Worm (Caenorhabditis elegans) whole organism, early embryonic: ENCODE measurements around the gene C15H9.4.

Experiments
- B0310.2 ChIP-seq: sonication (generic microtip); optimal IDR thresholded peaks from 2 replicates; lab custom pipeline; 2016; ENCODE audit warnings: mild to moderate bottlenecking, missing genetic modification characterization, missing compliant biosample characterization
- F13C5.2 ChIP-seq: sonication (generic microtip); optimal IDR thresholded peaks from 2 replicates; lab custom pipeline; 2017; ENCODE audit warnings: mild to moderate bottlenecking, missing genetic modification characterization, inconsistent platforms, missing compliant biosample characterization
- aly-1 ChIP-seq: sonication (generic microtip); optimal IDR thresholded peaks from 2 replicates; lab custom pipeline; 2016; ENCODE audit warnings: missing genetic modification characterization, missing compliant biosample characterization
- ama-1 ChIP-seq: fragments of 150-350 bp; optimal IDR thresholded peaks from 2 replicates; lab custom pipeline; 2014
- ceh-13 ChIP-seq: fragments of 200-800 bp; sonication (Bioruptor generic); optimal IDR thresholded peaks from 2 replicates; lab custom pipeline; 2018; ENCODE audit warnings: mild to moderate bottlenecking, missing genetic modification characterization, missing compliant biosample characterization
- ceh-36 ChIP-seq: sonication (generic microtip); optimal IDR thresholded peaks from 2 replicates; lab custom pipeline; 2016; ENCODE audit warnings: missing genetic modification characterization, inconsistent platforms, missing compliant biosample characterization
- ets-7 ChIP-seq: sonication (generic microtip); optimal IDR thresholded peaks from 2 replicates; lab custom pipeline; 2016; ENCODE audit warnings: missing genotype, missing genetic modification characterization, missing compliant biosample characterization
- flt-1 ChIP-seq: fragments of 200-800 bp; sonication (Bioruptor generic); IDR thresholded peaks from 2 replicates; pipeline ENCODE4 v1.3.6; 2022; ENCODE audit warnings: missing genetic modification characterization, missing compliant biosample characterization
- hmbx-1 ChIP-seq: sonication (generic microtip); optimal IDR thresholded peaks from 2 replicates; lab custom pipeline; 2016; ENCODE audit warnings: mild to moderate bottlenecking, missing genetic modification characterization, missing compliant biosample characterization
- hmg-4 ChIP-seq: fragments of 200-800 bp; sonication (Bioruptor generic); optimal IDR thresholded peaks from 2 replicates; lab custom pipeline; 2018; ENCODE audit warnings: mild to moderate bottlenecking, missing genetic modification characterization, missing compliant biosample characterization
- hnd-1 ChIP-seq: sonication (generic microtip); optimal IDR thresholded peaks from 2 replicates; lab custom pipeline; 2016; ENCODE audit warnings: missing genetic modification characterization, missing compliant biosample characterization
- pes-1 ChIP-seq: fragments of 200-800 bp; sonication (Bioruptor generic); IDR thresholded peaks from 2 replicates; pipeline ENCODE4 v1.3.6; 2022; ENCODE audit warnings: missing genetic modification reagents, missing genetic modification characterization, missing compliant biosample characterization
- scrt-1 ChIP-seq: fragments of 200-800 bp; sonication (Bioruptor generic); IDR thresholded peaks from 2 replicates; pipeline ENCODE4 v1.3.6; 2022; ENCODE audit warnings: missing genetic modification characterization, missing compliant biosample characterization
- sea-1 ChIP-seq: fragments of 200-800 bp; sonication (Bioruptor generic); conservative IDR thresholded peaks from 2 replicates; pipeline ENCODE4 v1.3.6; 2022; ENCODE audit warnings: missing genetic modification characterization, missing compliant biosample characterization
- tbx-11 ChIP-seq: fragments of 200-800 bp; sonication (Bioruptor generic); IDR thresholded peaks from 2 replicates; pipeline ENCODE4 v1.3.6; 2022; ENCODE audit warnings: missing genetic modification characterization, missing compliant biosample characterization
- tbx-37 ChIP-seq: fragments of 200-800 bp; sonication (Bioruptor generic); conservative IDR thresholded peaks from 2 replicates; pipeline ENCODE4 v1.3.6; 2022; ENCODE audit warnings: missing genetic modification reagents, missing genetic modification characterization, missing compliant biosample characterization
- tra-4 ChIP-seq: sonication (generic microtip); optimal IDR thresholded peaks from 2 replicates; lab custom pipeline; 2017; ENCODE audit warnings: missing genetic modification characterization, missing compliant biosample characterization

Gene C15H9.4

DNA sequence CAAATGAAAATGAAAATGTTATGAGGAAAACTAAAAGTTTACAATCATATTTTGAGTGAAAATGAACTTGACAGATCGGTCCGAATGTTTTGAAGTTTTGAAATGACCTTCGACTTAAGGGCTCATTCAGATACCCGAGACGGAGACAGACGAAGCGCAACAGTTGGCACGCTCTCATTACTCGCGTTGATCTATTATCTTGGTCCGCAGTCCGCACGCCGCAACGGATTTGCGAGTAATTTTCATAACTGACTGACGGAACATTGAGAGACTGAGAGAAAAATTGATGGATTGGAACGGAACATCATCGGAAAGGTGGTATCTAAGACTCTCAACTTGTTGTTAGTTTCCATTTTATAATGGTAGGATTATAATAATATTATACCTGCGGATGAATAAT, 48.5 kb downstream of the C15H9.4 start:
- TF ChIP-seq F13C5.2 (tag; lab: Kevin White, UChicago) (no peak), pes-1 (no peak), ama-1 (lab: Kevin White, UChicago) (no peak), flt-1 (GFP tag; lab: Robert Waterston, UW) (no peak), scrt-1 (GFP tag; lab: Robert Waterston, UW) (no peak)

DNA sequence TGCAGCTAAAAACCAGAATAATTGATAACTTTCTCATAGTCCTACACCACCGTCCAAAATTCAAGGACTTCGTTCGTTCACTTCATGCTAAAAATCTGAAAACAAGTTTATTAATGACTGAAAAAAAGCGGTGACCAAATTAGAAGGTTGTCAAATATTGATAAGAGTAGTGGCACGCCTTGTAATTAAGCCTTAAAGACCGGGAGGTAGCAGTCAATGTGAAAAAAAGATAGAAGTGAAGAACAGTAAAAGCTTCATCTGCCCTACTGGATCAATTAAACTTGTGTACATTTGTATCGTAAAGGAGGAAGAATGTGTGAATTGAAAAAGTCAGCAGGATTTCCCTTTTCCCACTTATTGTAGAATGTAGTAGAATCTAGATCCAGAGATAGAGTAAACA, 53.0 kb downstream of the C15H9.4 start, which contains the start of gene tag-275:
tag-275 (minus strand) TSS at position 101 of the 400 bp plus-strand sequence.
- TF ChIP-seq pes-1 = no peak
- TF ChIP-seq tbx-11 (GFP tag; lab: Robert Waterston, UW) = no peak
- TF ChIP-seq ama-1 (lab: Kevin White, UChicago) = no peak
- TF ChIP-seq B0310.2 (tag; lab: Kevin White, UChicago) = no peak
- TF ChIP-seq scrt-1 (GFP tag; lab: Robert Waterston, UW) = no peak
- no peak for TF ChIP-seq hnd-1 (tag; lab: Kevin White, UChicago)
- TF ChIP-seq ceh-13 (GFP tag; lab: Kevin White, UChicago) = no peak
- TF ChIP-seq tbx-37 = no peak
- no peak for TF ChIP-seq hmg-4 (GFP tag; lab: Kevin White, UChicago)
- no peak for TF ChIP-seq aly-1 (tag; lab: Kevin White, UChicago)

DNA sequence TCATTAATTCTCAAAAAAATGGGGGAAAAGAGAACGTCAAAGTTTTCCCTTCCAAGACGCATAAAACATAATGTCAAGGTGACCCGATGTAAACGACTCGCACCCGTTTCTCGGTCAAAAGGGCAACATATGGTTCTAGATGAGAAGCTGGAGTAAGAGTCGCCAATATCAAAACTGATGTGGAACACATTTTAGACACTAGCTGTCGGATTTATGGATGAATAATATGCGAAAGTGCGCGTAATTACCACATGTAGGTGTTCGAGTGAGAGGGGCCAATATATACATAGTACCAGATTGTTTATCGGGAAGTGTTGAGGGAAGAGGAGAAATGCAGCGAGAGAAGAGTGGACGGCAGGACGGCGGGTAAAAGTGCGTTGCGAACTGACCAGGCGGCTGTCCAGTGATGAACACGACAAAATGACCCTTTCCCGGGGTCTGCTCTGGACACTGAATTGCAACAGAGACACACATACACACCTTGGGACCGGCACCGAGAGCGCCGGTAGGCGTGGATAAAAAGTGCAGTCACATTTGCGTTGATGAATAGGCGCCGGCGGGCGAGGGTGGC, 53.6 kb downstream of the C15H9.4 start:
- TF ChIP-seq sea-1 (0 out of 2 replicates have a peak, but pooled peaks have one; percentile 28), hmg-4 (GFP tag; lab: Kevin White, UChicago) (peak; percentile 43), F13C5.2 (tag; lab: Kevin White, UChicago) (peak; percentile 40), scrt-1 (GFP tag; lab: Robert Waterston, UW) (0 out of 2 replicates have a peak, but pooled peaks have one; percentile 47), tbx-11 (GFP tag; lab: Robert Waterston, UW) (no peak)

DNA sequence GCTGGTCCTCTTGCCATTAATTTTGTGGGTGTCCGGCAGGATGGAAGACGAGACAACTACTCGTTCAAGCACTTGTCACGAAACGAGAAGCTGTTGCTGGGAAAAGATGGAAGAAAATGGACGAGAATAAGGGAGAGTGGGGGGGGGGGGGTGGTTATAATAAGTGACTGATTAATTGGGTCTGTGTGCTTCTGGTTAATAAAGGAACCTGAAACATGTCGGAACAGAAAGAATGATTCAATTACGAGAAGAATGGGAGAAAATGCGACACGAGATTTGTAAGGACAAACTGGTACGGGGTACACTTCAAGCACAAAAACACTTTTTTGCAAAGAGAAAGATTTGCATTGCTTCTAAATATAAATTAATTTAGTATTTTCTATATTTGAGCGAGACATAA, 58.0 kb downstream of the C15H9.4 start:
- TF ChIP-seq pes-1 (no peak), F13C5.2 (tag; lab: Kevin White, UChicago) (no peak), tra-4 (no peak), tbx-11 (GFP tag; lab: Robert Waterston, UW) (no peak), hmbx-1 (no peak), ama-1 (lab: Kevin White, UChicago) (no peak), B0310.2 (tag; lab: Kevin White, UChicago) (no peak), scrt-1 (GFP tag; lab: Robert Waterston, UW) (no peak), tbx-37 (no peak), aly-1 (tag; lab: Kevin White, UChicago) (no peak), ets-7 (tag; lab: Kevin White, UChicago) (no peak), ceh-13 (GFP tag; lab: Kevin White, UChicago) (no peak), hnd-1 (tag; lab: Kevin White, UChicago) (no peak), ceh-36 (tag; lab: Kevin White, UChicago) (no peak), flt-1 (GFP tag; lab: Robert Waterston, UW) (no peak), sea-1 (no peak)
